Worm (Caenorhabditis elegans) whole organism, midembryonic: ENCODE results near the gene C17C3.5.

Source experiments
- T22C8.4 ChIP-seq: fragments of 200-800 bp; sonication (Bioruptor generic); IDR thresholded peaks from 2 replicates; pipeline ENCODE4 v1.3.6; 2022; ENCODE audit warnings: missing genetic modification characterization, missing compliant biosample characterization
- cog-1 ChIP-seq: sonication (generic microtip); optimal IDR thresholded peaks from 2 replicates; lab custom pipeline; 2016; ENCODE audit warnings: missing genetic modification characterization, missing compliant biosample characterization
- flt-1 ChIP-seq: fragments of 200-800 bp; sonication (Bioruptor generic); IDR thresholded peaks from 2 replicates; pipeline ENCODE4 v1.3.6; 2022; ENCODE audit warnings: missing genetic modification characterization, missing compliant biosample characterization
- klf-2 ChIP-seq: fragments of 200-800 bp; sonication (Bioruptor generic); conservative IDR thresholded peaks from 2 replicates; pipeline ENCODE4 v1.3.6; 2022; ENCODE audit warnings: missing genetic modification reagents, missing genetic modification characterization, missing compliant biosample characterization
- med-1 ChIP-seq: sonication (generic microtip); optimal IDR thresholded peaks from 2 replicates; lab custom pipeline; 2017; ENCODE audit warnings: missing genetic modification characterization, mild to moderate bottlenecking, missing compliant biosample characterization, antibody characterized with exemption, missing genetic modification reagents; ENCODE audit not compliant: insufficient read depth
- ztf-29 ChIP-seq: fragments of 200-800 bp; sonication (Bioruptor generic); IDR thresholded peaks from 2 replicates; pipeline ENCODE4 v1.3.6; 2022; ENCODE audit warnings: missing genetic modification reagents, missing genetic modification characterization, missing compliant biosample characterization

ce11 chrII:5591558-5591957, 39.9 kb downstream of the C17C3.5 start:
- TF ChIP-seq cog-1 (tag; lab: Kevin White, UChicago) = no peak
- TF ChIP-seq T22C8.4 (GFP tag; lab: Robert Waterston, UW) = no peak
- TF ChIP-seq klf-2 (GFP tag; lab: Robert Waterston, UW) = no peak
- TF ChIP-seq flt-1 (GFP tag; lab: Robert Waterston, UW) = no peak
- TF ChIP-seq med-1 (GFP tag; lab: Kevin White, UChicago) = no peak
- TF ChIP-seq ztf-29 (GFP tag; lab: Robert Waterston, UW) = no peak
